Fruit fly (Drosophila melanogaster): ENCODE data around the gene CG44325.

Gene CG44325

dm6 chrX:9029900-9030373 lies 48.4 kb downstream of the CG44325 start, which contains the start of gene Nost (continued):
- TF ChIP-seq CG13287 (GFP tag; IDR thresholded peaks at IDR 0.05; ENCODE audit: partially characterized antibody), result peak; percentile 27; the same call in 1 of the 2 replicates
- TF ChIP-seq Deaf1 (tag; optimal IDR thresholded peaks at IDR 0.05), result peak; percentile 9
- TF ChIP-seq lab (GFP tag; optimal IDR thresholded peaks at IDR 0.05), result peak; percentile 16
- peak; percentile 56; the same call in 1 of the 3 replicates for TF ChIP-seq ci (GFP tag; IDR thresholded peaks at IDR 0.05)
- 0 out of 3 replicates have a peak, but pooled peaks have one; percentile 10 for TF ChIP-seq CG11695 (GFP tag; IDR thresholded peaks at IDR 0.05)
- TF ChIP-seq CG4707 (GFP tag; optimal IDR thresholded peaks at IDR 0.05), result peak; percentile 68
- TF ChIP-seq Trl (optimal IDR thresholded peaks at IDR 0.05), result peak; percentile 58 to 64
- TF ChIP-seq Trl (GFP tag; optimal IDR thresholded peaks at IDR 0.05), result no peak
- peak; percentile 44 for TF ChIP-seq Drgx (GFP tag; IDR thresholded peaks at IDR 0.05)

dm6 chrX:9029416-9029815 lies 48.9 kb downstream of the CG44325 start:
- TF ChIP-seq CTCF (GFP tag; optimal IDR thresholded peaks at IDR 0.05), result peak; percentile 31
- no peak for TF ChIP-seq seq (GFP tag; IDR thresholded peaks at IDR 0.05)
- TF ChIP-seq kay (GFP tag; optimal IDR thresholded peaks at IDR 0.05), result peak; percentile 63
- TF ChIP-seq CG3995 (GFP tag; optimal IDR thresholded peaks at IDR 0.05), result peak; percentile 89

All from whole organism, embryonic.